Fruit fly (Drosophila melanogaster) whole organism, embryonic: Measurements from ENCODE around the gene cerv.

Source experiments
- Antp ChIP-seq: fragments of 200-800 bp; sonication (Bioruptor generic); optimal IDR thresholded peaks from 3 replicates; lab custom pipeline; 2016; ENCODE audit warnings: missing biosample characterization, missing genetic modification characterization
- CG10543 ChIP-seq: fragments of 200-800 bp; sonication (Bioruptor generic); optimal IDR thresholded peaks from 3 replicates; lab custom pipeline; 2017; ENCODE audit warnings: missing biosample characterization, mild to moderate bottlenecking, missing genetic modification characterization, moderate library complexity
- CG11504 ChIP-seq: fragments of 200-800 bp; sonication (Bioruptor generic); optimal IDR thresholded peaks from 3 replicates; lab custom pipeline; 2019; ENCODE audit warnings: missing biosample characterization, mild to moderate bottlenecking, missing genetic modification characterization, moderate library complexity
- CG12219 ChIP-seq: fragments of 200-800 bp; sonication (Bioruptor generic); optimal IDR thresholded peaks from 3 replicates; lab custom pipeline; 2018; ENCODE audit warnings: missing biosample characterization, mild to moderate bottlenecking, missing genetic modification characterization
- CG13287 ChIP-seq: fragments of 200-800 bp; sonication (Bioruptor generic); IDR thresholded peaks from 2 replicates; pipeline ENCODE4 v1.3.6; 2022; ENCODE audit warnings: missing biosample characterization, missing genetic modification characterization; ENCODE audit not compliant: partially characterized antibody
- CG1529 ChIP-seq: fragments of 200-800 bp; sonication (Bioruptor generic); optimal IDR thresholded peaks from 3 replicates; lab custom pipeline; 2018; ENCODE audit warnings: missing biosample characterization, missing genetic modification characterization
- CG16813 ChIP-seq: fragments of 200-800 bp; sonication (Bioruptor generic); IDR thresholded peaks from 3 replicates; pipeline ENCODE4 v1.3.6; 2022; ENCODE audit warnings: missing biosample characterization, missing genetic modification characterization; ENCODE audit not compliant: partially characterized antibody
- CG17829 ChIP-seq: fragments of 200-800 bp; optimal IDR thresholded peaks from 2 replicates; lab custom pipeline; 2019; ENCODE audit warnings: missing biosample characterization, mild to moderate bottlenecking, missing genetic modification characterization, moderate library complexity
- CG1792 ChIP-seq: fragments of 200-800 bp; sonication (Bioruptor generic); optimal IDR thresholded peaks from 2 replicates; lab custom pipeline; 2016; ENCODE audit warnings: missing biosample characterization, missing genetic modification characterization
- CG18262 ChIP-seq: fragments of 200-800 bp; optimal IDR thresholded peaks from 3 replicates; lab custom pipeline; 2019; ENCODE audit warnings: missing biosample characterization, mild to moderate bottlenecking, missing genetic modification characterization, moderate library complexity
- CG18599 ChIP-seq: fragments of 200-800 bp; sonication (Bioruptor generic); optimal IDR thresholded peaks from 3 replicates; lab custom pipeline; 2017; ENCODE audit warnings: missing biosample characterization, missing genetic modification characterization, mild to moderate bottlenecking, moderate library complexity, missing genetic modification reagents
- CG2202 ChIP-seq: fragments of 200-800 bp; sonication (Bioruptor generic); optimal IDR thresholded peaks from 2 replicates; lab custom pipeline; 2018; ENCODE audit warnings: missing biosample characterization, mild to moderate bottlenecking, missing genetic modification characterization
- CG4360 ChIP-seq: fragments of 200-800 bp; sonication (Bioruptor generic); IDR thresholded peaks from 2 replicates; pipeline ENCODE4 v1.3.6; 2022; ENCODE audit warnings: missing biosample characterization, missing genetic modification characterization
- CG4404 ChIP-seq: fragments of 200-800 bp; sonication (Bioruptor generic); IDR thresholded peaks from 2 replicates; pipeline ENCODE4 v1.3.6; 2022; ENCODE audit warnings: missing biosample characterization, missing genetic modification characterization
- CG6254 ChIP-seq: fragments of 200-800 bp; sonication (Bioruptor generic); optimal IDR thresholded peaks from 3 replicates; lab custom pipeline; 2017; ENCODE audit warnings: mild to moderate bottlenecking, missing biosample characterization, missing genetic modification reagents, missing genetic modification characterization
- CG7963 ChIP-seq: fragments of 200-800 bp; sonication (Bioruptor generic); IDR thresholded peaks from 3 replicates; pipeline ENCODE4 v1.3.6; 2022; ENCODE audit warnings: missing biosample characterization, missing genetic modification characterization; ENCODE audit not compliant: partially characterized antibody
- CG8359 ChIP-seq: fragments of 200-800 bp; sonication (Bioruptor generic); optimal IDR thresholded peaks from 2 replicates; lab custom pipeline; 2017; ENCODE audit warnings: missing biosample characterization, mild to moderate bottlenecking, missing genetic modification characterization, borderline replicate concordance
- CG8478 ChIP-seq: fragments of >200 bp; optimal IDR thresholded peaks from 2 replicates; lab custom pipeline; 2018
- CG9932 ChIP-seq: fragments of 200-800 bp; sonication (Bioruptor generic); IDR thresholded peaks from 2 replicates; pipeline ENCODE4 v1.3.6; 2022; ENCODE audit warnings: missing biosample characterization, missing genetic modification characterization
- Drgx ChIP-seq: fragments of 200-800 bp; sonication (Bioruptor generic); IDR thresholded peaks from 2 replicates; pipeline ENCODE4 v1.3.6; 2022; ENCODE audit warnings: missing biosample characterization, missing genetic modification characterization
- E2f1 ChIP-seq: fragments of 200-800 bp; sonication (Bioruptor generic); IDR thresholded peaks from 2 replicates; pipeline ENCODE4 v1.3.6; 2022; ENCODE audit warnings: missing biosample characterization, missing genetic modification characterization
- HmgZ ChIP-seq: fragments of 200-800 bp; sonication (Bioruptor generic); optimal IDR thresholded peaks from 2 replicates; lab custom pipeline; 2018; ENCODE audit warnings: missing biosample characterization, mild to moderate bottlenecking, missing genetic modification characterization
- Hr51 ChIP-seq, 2 experiments: fragments of 200-800 bp; sonication (Bioruptor generic); optimal IDR thresholded peaks; 2 replicates in 1 of 2; 3 replicates in 1 of 2; lab custom pipeline; 2016 to 2018; ENCODE audit warnings: missing biosample characterization in 2 of 2, missing genetic modification characterization in 2 of 2, mild to moderate bottlenecking in 1 of 2, moderate library complexity in 1 of 2
- Meics ChIP-seq: fragments of 200-800 bp; sonication (Bioruptor generic); optimal IDR thresholded peaks from 2 replicates; lab custom pipeline; 2017; ENCODE audit warnings: missing biosample characterization, mild to moderate bottlenecking, missing genetic modification characterization
- PHDP ChIP-seq: fragments of 200-800 bp; sonication (Bioruptor generic); optimal IDR thresholded peaks from 3 replicates; lab custom pipeline; 2018; ENCODE audit warnings: missing biosample characterization, mild to moderate bottlenecking, missing genetic modification characterization, moderate library complexity
- Scr ChIP-seq: fragments of 200-800 bp; sonication (Bioruptor generic); IDR thresholded peaks from 2 replicates; pipeline ENCODE4 v1.3.6; 2022; ENCODE audit warnings: missing biosample characterization, missing genetic modification characterization; ENCODE audit not compliant: partially characterized antibody
- Tbp ChIP-seq: fragments of >200 bp; optimal IDR thresholded peaks from 2 replicates; lab custom pipeline; 2018; ENCODE audit warnings: missing biosample characterization, missing genetic modification characterization
- Trl ChIP-seq, 3 experiments: fragments of >200 bp in 2 of 3; fragments of 200-800 bp in 1 of 3; sonication (Bioruptor generic) in 1 of 3; optimal IDR thresholded peaks; 2 replicates in 1 of 3; 3 replicates in 2 of 3; lab custom pipeline; 2016 to 2017; ENCODE audit warnings: missing biosample characterization in 1 of 3, missing genetic modification characterization in 1 of 3
- Xbp1 ChIP-seq: fragments of 200-800 bp; sonication (Bioruptor generic); optimal IDR thresholded peaks from 3 replicates; lab custom pipeline; 2016; ENCODE audit warnings: missing biosample characterization, mild to moderate bottlenecking, missing genetic modification characterization
- az2 ChIP-seq: fragments of 200-800 bp; sonication (Bioruptor generic); optimal IDR thresholded peaks from 3 replicates; lab custom pipeline; 2016; ENCODE audit warnings: missing biosample characterization, missing genetic modification characterization
- bab2 ChIP-seq: fragments of 200-800 bp; sonication (Bioruptor generic); optimal IDR thresholded peaks from 2 replicates; lab custom pipeline; 2016; ENCODE audit warnings: missing biosample characterization, missing genetic modification characterization
- bsh ChIP-seq, 2 experiments: fragments of 200-800 bp; sonication (Bioruptor generic); optimal IDR thresholded peaks; 2 replicates each; lab custom pipeline; 2017 to 2018; ENCODE audit warnings: mild to moderate bottlenecking in 2 of 2, missing biosample characterization in 2 of 2, missing genetic modification characterization in 2 of 2, moderate library complexity in 1 of 2
- dan ChIP-seq: fragments of 200-800 bp; sonication (Bioruptor generic); IDR thresholded peaks from 2 replicates; pipeline ENCODE4 v1.3.6; 2022; ENCODE audit warnings: missing biosample characterization, missing genetic modification characterization
- en ChIP-seq: fragments of 200-800 bp; sonication (Bioruptor generic); optimal IDR thresholded peaks from 2 replicates; lab custom pipeline; 2016; ENCODE audit warnings: missing biosample characterization, missing genetic modification characterization
- gem ChIP-seq: fragments of 200-800 bp; sonication (Bioruptor generic); optimal IDR thresholded peaks from 2 replicates; lab custom pipeline; 2019; ENCODE audit warnings: missing biosample characterization, mild to moderate bottlenecking, missing genetic modification characterization, moderate library complexity
- ham ChIP-seq: fragments of 200-800 bp; sonication (Bioruptor generic); IDR thresholded peaks from 2 replicates; pipeline ENCODE4 v1.3.6; 2022; ENCODE audit warnings: missing biosample characterization, missing genetic modification characterization
- lov ChIP-seq, 2 experiments: fragments of 200-800 bp in 1 of 2; fragments of >200 bp in 1 of 2; sonication (Bioruptor generic) in 1 of 2; IDR thresholded peaks in 1 of 2; optimal IDR thresholded peaks in 1 of 2; 2 replicates in 1 of 2; 3 replicates in 1 of 2; pipeline versions ENCODE4 v1.3.6 to Lab custom; 2017 to 2022; ENCODE audit warnings: missing biosample characterization in 1 of 2, missing genetic modification characterization in 1 of 2
- nom ChIP-seq: fragments of 200-800 bp; sonication (Bioruptor generic); optimal IDR thresholded peaks from 2 replicates; lab custom pipeline; 2017; ENCODE audit warnings: missing biosample characterization, missing genetic modification characterization, mild to moderate bottlenecking, moderate library complexity, missing genetic modification reagents
- org-1 ChIP-seq: fragments of 200-800 bp; sonication (Bioruptor generic); optimal IDR thresholded peaks from 2 replicates; lab custom pipeline; 2017; ENCODE audit warnings: missing biosample characterization, missing genetic modification characterization
- pho ChIP-seq: fragments of 200-800 bp; sonication (Bioruptor generic); optimal IDR thresholded peaks from 2 replicates; lab custom pipeline; 2016; ENCODE audit warnings: missing biosample characterization, missing genetic modification characterization
- sc ChIP-seq, 3 experiments: fragments of >200 bp in 2 of 3; fragments of 200-800 bp in 1 of 3; sonication (Bioruptor generic) in 1 of 3; optimal IDR thresholded peaks; 2 replicates in 2 of 3; 3 replicates in 1 of 3; lab custom pipeline; 2017; ENCODE audit warnings: mild to moderate bottlenecking in 1 of 3, missing biosample characterization in 1 of 3, missing genetic modification characterization in 1 of 3, missing genetic modification reagents in 1 of 3
- trem ChIP-seq: fragments of 200-800 bp; optimal IDR thresholded peaks from 3 replicates; lab custom pipeline; 2019; ENCODE audit warnings: missing biosample characterization, mild to moderate bottlenecking, missing genetic modification characterization, moderate library complexity
- unpg ChIP-seq: fragments of 200-800 bp; sonication (Bioruptor generic); optimal IDR thresholded peaks from 3 replicates; lab custom pipeline; 2018; ENCODE audit warnings: missing biosample characterization, mild to moderate bottlenecking, missing genetic modification characterization, moderate library complexity

Gene cerv

dm6 chrX:15622970-15623402 is 45.0 kb upstream of the cerv start (continued):
- TF ChIP-seq CG17829 (tag; lab: Kevin White, UChicago) (peak; percentile 51), E2f1 (peak; percentile 77), bab2 (GFP tag; lab: Kevin White, UChicago) (peak; percentile 74), en (GFP tag; lab: Kevin White, UChicago) (peak; percentile 58), CG2202 (no peak), CG18599 (GFP tag; lab: Kevin White, UChicago) (peak; percentile 81), Scr (GFP tag; lab: Robert Waterston, UW) (no peak), Hr51 (GFP tag; optimal IDR thresholded peaks at IDR 0.05; lab: Kevin White, UChicago) (peak in 1 of 2 experiments; percentile 79)
- TF ChIP-seq, all 482 proteins: peak for 362

- peak; percentile 4 for TF ChIP-seq nom
- TF ChIP-seq Tbp (GFP tag; lab: Kevin White, UChicago) = no peak
- peak; percentile 34; the same call in 1 of the 2 replicates for TF ChIP-seq CG4360 (GFP tag; lab: Robert Waterston, UW)
- TF ChIP-seq bsh (GFP tag; optimal IDR thresholded peaks at IDR 0.05; lab: Kevin White, UChicago) = peak in 1 of 2 experiments; percentile 54
- TF ChIP-seq CG8359 = peak; percentile 94
- TF ChIP-seq Drgx (GFP tag; lab: Robert Waterston, UW) = peak; percentile 61
- no peak for TF ChIP-seq Antp (GFP tag; lab: Kevin White, UChicago)
- peak; percentile 26 for TF ChIP-seq CG11504 (tag; lab: Kevin White, UChicago)
Observed at dm6 chrX:15620439-15621227, 42.7 kb upstream of the cerv start.

- TF ChIP-seq ham (GFP tag; lab: Robert Waterston, UW) (0 out of 2 replicates have a peak, but pooled peaks have one; percentile 1), CG1529 (GFP tag; lab: Kevin White, UChicago) (peak; percentile 8), CG16813 (no peak), CG8478 (lab: Kevin White, UChicago) (no peak), CG7963 (GFP tag; lab: Robert Waterston, UW) (no peak), HmgZ (tag; lab: Kevin White, UChicago) (no peak), dan (GFP tag; lab: Robert Waterston, UW) (no peak), trem (no peak), pho (GFP tag; lab: Kevin White, UChicago) (no peak), CG6254 (GFP tag; lab: Kevin White, UChicago) (peak; percentile 30), CG12219 (GFP tag; lab: Kevin White, UChicago) (no peak), lov (optimal IDR thresholded peaks at IDR 0.05; lab: Kevin White, UChicago) (no peak), lov (GFP tag; IDR thresholded peaks at IDR 0.05; lab: Robert Waterston, UW) (no peak), sc (optimal IDR thresholded peaks at IDR 0.05; lab: Kevin White, UChicago) (no peak), sc (GFP tag; optimal IDR thresholded peaks at IDR 0.05; lab: Kevin White, UChicago) (no peak), az2 (no peak), Trl (optimal IDR thresholded peaks at IDR 0.05; lab: Kevin White, UChicago) (peak; percentile 12 to 37), Trl (GFP tag; optimal IDR thresholded peaks at IDR 0.05; lab: Kevin White, UChicago) (no peak), PHDP (tag; lab: Kevin White, UChicago) (no peak), CG1792 (GFP tag; lab: Kevin White, UChicago) (no peak), E2f1 (peak; percentile 1; the same call in 1 of the 2 replicates), CG9932 (GFP tag; lab: Robert Waterston, UW) (no peak), org-1 (GFP tag; lab: Kevin White, UChicago) (peak; percentile 19), gem (tag; lab: Kevin White, UChicago) (peak; percentile 1), CG18262 (tag; lab: Kevin White, UChicago) (peak; percentile 11), CG13287 (GFP tag; lab: Robert Waterston, UW) (no peak), bsh (GFP tag; optimal IDR thresholded peaks at IDR 0.05; lab: Kevin White, UChicago) (peak in 1 of 2 experiments; percentile 12), CG4404 (GFP tag; lab: Robert Waterston, UW) (0 out of 2 replicates have a peak, but pooled peaks have one; percentile 3), Xbp1 (no peak), unpg (GFP tag; lab: Kevin White, UChicago) (peak; percentile 18), CG10543 (GFP tag; lab: Kevin White, UChicago) (peak; percentile 2), Meics (GFP tag; lab: Kevin White, UChicago) (no peak)
Observed at dm6 chrX:15619631-15619960, 41.6 kb upstream of the cerv start.
